Worm (Caenorhabditis elegans) whole organism, early embryonic: ENCODE data around the gene tbx-40.
"Not testable (repeated sequence)": the region's sequence is repeated elsewhere in the genome, so short reads cannot be mapped to it uniquely, and the experiment has no call there.

Experiments
- B0310.2 ChIP-seq: sonication (generic microtip); optimal IDR thresholded peaks from 2 replicates; lab custom pipeline; 2016; ENCODE audit warnings: mild to moderate bottlenecking, missing genetic modification characterization, missing compliant biosample characterization
- F13C5.2 ChIP-seq: sonication (generic microtip); optimal IDR thresholded peaks from 2 replicates; lab custom pipeline; 2017; ENCODE audit warnings: mild to moderate bottlenecking, missing genetic modification characterization, inconsistent platforms, missing compliant biosample characterization
- aly-1 ChIP-seq: sonication (generic microtip); optimal IDR thresholded peaks from 2 replicates; lab custom pipeline; 2016; ENCODE audit warnings: missing genetic modification characterization, missing compliant biosample characterization
- ama-1 ChIP-seq: fragments of 150-350 bp; optimal IDR thresholded peaks from 2 replicates; lab custom pipeline; 2014
- ceh-13 ChIP-seq: fragments of 200-800 bp; sonication (Bioruptor generic); optimal IDR thresholded peaks from 2 replicates; lab custom pipeline; 2018; ENCODE audit warnings: mild to moderate bottlenecking, missing genetic modification characterization, missing compliant biosample characterization
- ceh-36 ChIP-seq: sonication (generic microtip); optimal IDR thresholded peaks from 2 replicates; lab custom pipeline; 2016; ENCODE audit warnings: missing genetic modification characterization, inconsistent platforms, missing compliant biosample characterization
- ets-7 ChIP-seq: sonication (generic microtip); optimal IDR thresholded peaks from 2 replicates; lab custom pipeline; 2016; ENCODE audit warnings: missing genotype, missing genetic modification characterization, missing compliant biosample characterization
- flt-1 ChIP-seq: fragments of 200-800 bp; sonication (Bioruptor generic); IDR thresholded peaks from 2 replicates; pipeline ENCODE4 v1.3.6; 2022; ENCODE audit warnings: missing genetic modification characterization, missing compliant biosample characterization
- hmbx-1 ChIP-seq: sonication (generic microtip); optimal IDR thresholded peaks from 2 replicates; lab custom pipeline; 2016; ENCODE audit warnings: mild to moderate bottlenecking, missing genetic modification characterization, missing compliant biosample characterization
- hmg-4 ChIP-seq: fragments of 200-800 bp; sonication (Bioruptor generic); optimal IDR thresholded peaks from 2 replicates; lab custom pipeline; 2018; ENCODE audit warnings: mild to moderate bottlenecking, missing genetic modification characterization, missing compliant biosample characterization
- hnd-1 ChIP-seq: sonication (generic microtip); optimal IDR thresholded peaks from 2 replicates; lab custom pipeline; 2016; ENCODE audit warnings: missing genetic modification characterization, missing compliant biosample characterization
- pes-1 ChIP-seq: fragments of 200-800 bp; sonication (Bioruptor generic); IDR thresholded peaks from 2 replicates; pipeline ENCODE4 v1.3.6; 2022; ENCODE audit warnings: missing genetic modification reagents, missing genetic modification characterization, missing compliant biosample characterization
- scrt-1 ChIP-seq: fragments of 200-800 bp; sonication (Bioruptor generic); IDR thresholded peaks from 2 replicates; pipeline ENCODE4 v1.3.6; 2022; ENCODE audit warnings: missing genetic modification characterization, missing compliant biosample characterization
- sea-1 ChIP-seq: fragments of 200-800 bp; sonication (Bioruptor generic); conservative IDR thresholded peaks from 2 replicates; pipeline ENCODE4 v1.3.6; 2022; ENCODE audit warnings: missing genetic modification characterization, missing compliant biosample characterization
- tbx-11 ChIP-seq: fragments of 200-800 bp; sonication (Bioruptor generic); IDR thresholded peaks from 2 replicates; pipeline ENCODE4 v1.3.6; 2022; ENCODE audit warnings: missing genetic modification characterization, missing compliant biosample characterization
- tbx-37 ChIP-seq: fragments of 200-800 bp; sonication (Bioruptor generic); conservative IDR thresholded peaks from 2 replicates; pipeline ENCODE4 v1.3.6; 2022; ENCODE audit warnings: missing genetic modification reagents, missing genetic modification characterization, missing compliant biosample characterization
- tra-4 ChIP-seq: sonication (generic microtip); optimal IDR thresholded peaks from 2 replicates; lab custom pipeline; 2017; ENCODE audit warnings: missing genetic modification characterization, missing compliant biosample characterization

Gene tbx-40

DNA sequence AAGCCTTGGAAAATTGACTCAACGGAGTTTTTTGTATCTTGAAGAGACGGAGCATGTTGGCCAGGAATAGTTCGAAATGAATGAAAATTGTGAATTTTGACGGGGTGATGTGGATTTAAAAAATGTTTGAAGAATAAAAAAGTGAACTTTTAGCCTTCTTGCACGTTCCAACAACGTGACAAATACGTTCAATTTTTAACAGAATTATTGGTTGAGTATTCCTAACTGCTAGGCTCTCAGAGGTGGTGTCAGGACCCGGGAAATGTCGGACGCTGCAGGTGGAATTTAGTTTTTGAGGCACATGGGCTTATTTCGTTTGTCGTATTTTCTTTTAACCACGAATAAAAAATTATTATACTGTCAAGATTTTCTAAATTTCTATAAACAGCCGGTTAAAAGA lies 9.0 kb downstream of the tbx-40 start, which contains the start of gene Y73F8A.14:
Gene Y73F8A.14 (minus strand): TSS at position 101 of the 400 bp plus-strand sequence.
- TF ChIP-seq hmbx-1; hmg-4 (GFP tag; lab: Kevin White, UChicago); aly-1 (tag; lab: Kevin White, UChicago): not testable (repeated sequence)

DNA sequence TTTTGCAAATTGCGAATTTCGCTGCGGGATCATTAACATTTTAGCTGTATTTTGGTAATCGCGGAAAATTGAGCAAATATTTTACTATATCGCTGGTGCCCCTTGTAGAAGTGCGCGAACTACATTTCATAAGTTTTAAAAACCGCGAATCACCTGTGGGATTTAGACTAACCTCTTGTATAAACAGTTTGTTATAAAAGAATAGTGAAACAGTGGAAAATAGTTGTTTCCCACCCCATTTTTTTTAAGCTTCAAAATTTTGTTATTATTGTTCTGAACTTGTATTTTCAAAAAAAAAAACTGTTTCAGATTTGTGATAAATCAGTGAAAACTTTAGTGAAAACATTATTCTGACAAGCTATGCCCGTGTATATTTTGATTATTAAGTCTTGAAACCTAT lies 12.5 kb downstream of the tbx-40 start:
- no peak for TF ChIP-seq B0310.2 (tag; lab: Kevin White, UChicago)
- TF ChIP-seq hnd-1 (tag; lab: Kevin White, UChicago), result no peak
- no peak for TF ChIP-seq aly-1 (tag; lab: Kevin White, UChicago)
- no peak for TF ChIP-seq ceh-36
- TF ChIP-seq flt-1 (GFP tag; lab: Robert Waterston, UW), result no peak
- no peak for TF ChIP-seq pes-1 (GFP tag; lab: Robert Waterston, UW)
- no peak for TF ChIP-seq ceh-13

DNA sequence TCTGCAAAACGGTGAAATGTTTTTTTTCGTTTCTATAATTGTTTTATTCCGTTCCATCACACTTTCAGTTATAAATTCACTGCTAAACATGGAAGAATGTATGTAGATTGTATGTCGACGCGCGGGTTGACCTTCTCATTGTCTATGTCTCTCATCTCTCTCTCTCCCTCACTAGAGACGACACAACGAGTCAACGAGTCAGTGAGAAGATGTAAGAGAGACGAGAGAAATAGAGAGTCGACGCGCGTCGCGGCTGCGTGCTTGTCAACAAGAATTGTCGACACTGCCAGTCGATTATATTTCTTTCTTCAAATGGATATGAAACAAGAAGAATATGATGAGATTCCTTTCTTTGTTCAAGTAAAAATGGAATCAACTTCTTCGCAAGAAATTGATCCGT lies 16.0 kb downstream of the tbx-40 start, which contains the start of gene Y73F8A.13:
Gene Y73F8A.13 (plus strand): TSS at position 240 of the 400 bp plus-strand sequence.
- TF ChIP-seq tra-4 (no peak), ceh-36 (no peak), tbx-37 (no peak), F13C5.2 (tag; lab: Kevin White, UChicago) (no peak), hnd-1 (tag; lab: Kevin White, UChicago) (no peak)

DNA sequence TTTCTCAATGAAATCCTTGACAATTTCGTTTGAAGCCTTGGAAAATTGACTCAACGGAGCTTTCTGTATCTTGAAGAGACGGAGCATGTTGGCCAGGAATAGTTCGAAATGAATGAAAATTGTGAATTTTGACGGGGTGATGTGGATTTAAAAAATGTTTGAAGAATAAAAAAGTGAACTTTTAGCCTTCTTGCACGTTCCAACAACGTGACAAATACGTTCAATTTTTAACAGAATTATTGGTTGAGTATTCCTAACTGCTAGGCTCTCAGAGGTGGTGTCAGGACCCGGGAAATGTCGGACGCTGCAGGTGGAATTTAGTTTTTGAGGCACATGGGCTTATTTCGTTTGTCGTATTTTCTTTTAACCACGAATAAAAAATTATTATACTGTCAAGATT lies 16.4 kb downstream of the tbx-40 start, which contains the start of gene Y73F8A.12:
Gene Y73F8A.12 (minus strand): TSS at position 101 of the 400 bp plus-strand sequence.
- not testable (repeated sequence) for TF ChIP-seq sea-1; hnd-1 (tag; lab: Kevin White, UChicago); aly-1 (tag; lab: Kevin White, UChicago)

DNA sequence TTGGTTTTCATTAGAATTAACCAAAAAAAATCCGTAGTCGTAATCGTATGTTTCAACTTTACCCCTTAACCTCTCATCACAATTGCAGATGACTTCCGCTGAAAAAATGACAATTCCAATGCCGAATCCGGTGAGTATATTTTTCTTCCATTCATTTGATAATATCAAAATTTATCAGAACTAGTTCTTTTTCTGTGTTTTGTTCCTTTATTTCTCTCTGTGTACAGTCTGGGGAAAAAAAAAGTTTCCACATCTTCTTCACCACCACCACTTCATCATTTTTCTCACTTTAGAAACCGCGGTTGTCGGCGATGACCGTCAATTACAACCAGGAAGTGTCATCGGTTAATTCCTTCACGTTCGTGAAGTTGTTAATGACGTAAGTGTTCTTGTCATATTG lies 25.8 kb downstream of the tbx-40 start, which contains the start of gene best-21:
Gene best-21 (plus strand): TSS at position 301 of the 400 bp plus-strand sequence.
- TF ChIP-seq hmg-4 (GFP tag; lab: Kevin White, UChicago) (no peak), F13C5.2 (tag; lab: Kevin White, UChicago) (no peak), aly-1 (tag; lab: Kevin White, UChicago) (no peak), hnd-1 (tag; lab: Kevin White, UChicago) (no peak), ets-7 (tag; lab: Kevin White, UChicago) (no peak), flt-1 (GFP tag; lab: Robert Waterston, UW) (no peak), sea-1 (no peak), tbx-11 (no peak), B0310.2 (tag; lab: Kevin White, UChicago) (no peak), tbx-37 (no peak), ama-1 (no peak), pes-1 (GFP tag; lab: Robert Waterston, UW) (no peak)

DNA sequence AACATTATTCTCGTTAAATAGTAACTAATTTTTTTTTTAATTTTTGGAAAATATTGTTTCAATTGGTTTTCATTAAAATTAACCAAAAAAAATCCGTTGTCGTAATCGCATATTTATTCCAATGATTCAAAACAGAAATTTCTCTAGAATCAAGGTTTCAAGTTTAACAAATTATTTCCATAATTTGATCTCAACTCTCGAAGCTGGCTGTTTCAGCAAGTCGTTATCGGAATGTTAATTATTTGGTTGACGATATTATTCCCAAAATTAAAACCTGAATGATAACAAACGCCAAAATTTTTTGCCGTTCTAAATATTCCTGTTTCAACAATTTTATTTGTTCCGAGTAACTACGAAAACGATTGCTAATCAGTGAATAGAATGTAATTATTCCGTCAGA lies 28.0 kb downstream of the tbx-40 start:
- TF ChIP-seq tra-4 (no peak), ama-1 (no peak)

DNA sequence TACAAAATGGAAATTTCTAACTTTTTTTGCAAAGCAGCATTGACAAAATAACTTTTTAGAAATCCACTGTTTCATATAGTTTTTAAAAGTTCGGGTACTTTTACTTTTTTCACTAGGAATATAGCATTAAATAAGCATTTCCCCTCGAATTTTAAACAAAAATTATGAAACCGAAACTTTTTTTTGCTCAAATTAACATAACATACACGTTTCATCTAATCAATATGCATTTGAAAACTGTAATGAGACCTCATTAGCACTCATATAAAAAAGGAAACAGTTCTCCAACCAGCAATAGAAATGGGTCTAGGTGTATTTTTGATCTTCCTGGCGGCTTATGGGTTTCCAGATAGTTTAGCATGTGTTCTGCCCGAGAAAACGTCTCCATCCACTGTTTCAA lies 34.0 kb downstream of the tbx-40 start, which contains the start of gene Y73F8A.10:
Gene Y73F8A.10 (plus strand): TSS at position 301 of the 400 bp plus-strand sequence.
- TF ChIP-seq ceh-36 (no peak), F13C5.2 (tag; lab: Kevin White, UChicago) (no peak), hnd-1 (tag; lab: Kevin White, UChicago) (no peak)

DNA sequence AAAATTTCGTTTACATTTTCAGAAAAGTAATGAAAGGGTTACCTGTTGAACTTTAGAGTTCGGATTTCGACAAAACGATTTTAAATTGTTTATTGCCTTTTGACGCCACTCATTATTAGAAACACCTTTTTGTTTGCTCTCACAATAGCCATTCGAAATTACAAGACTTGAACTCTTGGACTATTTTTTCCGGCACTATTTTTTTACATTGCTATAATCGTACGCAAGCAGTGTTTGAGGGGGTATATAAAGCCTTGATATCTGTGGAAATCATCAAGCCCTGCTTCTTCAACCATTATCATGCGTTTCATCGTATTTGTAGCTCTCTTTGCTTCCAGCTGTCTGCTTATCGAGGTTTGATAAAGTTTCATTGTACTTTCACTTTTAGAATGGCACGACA lies 36.4 kb downstream of the tbx-40 start, which contains the start of gene pqn-91:
Gene pqn-91 (plus strand): TSS at position 301 of the 400 bp plus-strand sequence.
- TF ChIP-seq tra-4 (no peak), tbx-37 (no peak), scrt-1 (GFP tag; lab: Robert Waterston, UW) (no peak)

DNA sequence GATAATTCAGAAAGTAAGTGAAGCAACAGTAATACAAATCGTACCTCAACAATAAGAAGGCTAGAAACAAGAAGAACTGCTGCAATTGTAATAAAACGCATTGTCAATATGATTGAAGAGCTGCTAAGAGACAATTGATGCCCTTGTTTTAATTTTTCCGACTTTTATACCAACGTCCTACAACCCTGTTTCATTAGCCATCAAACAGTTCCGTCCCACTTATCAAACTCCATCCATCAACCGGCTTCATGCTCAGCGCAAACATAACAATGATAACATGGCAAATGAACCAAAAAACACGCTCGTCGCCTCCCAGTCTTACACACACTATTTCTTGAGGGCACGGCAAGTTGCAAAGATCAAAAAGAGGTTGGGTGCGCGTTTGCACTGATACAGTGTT lies 36.8 kb downstream of the tbx-40 start, which contains the start of gene pqn-90:
Gene pqn-90 (minus strand): TSS at position 101 of the 400 bp plus-strand sequence.
- TF ChIP-seq ets-7 (tag; lab: Kevin White, UChicago), result no peak
- no peak for TF ChIP-seq ceh-36
- TF ChIP-seq sea-1, result no peak
- no peak for TF ChIP-seq hmg-4 (GFP tag; lab: Kevin White, UChicago)
- TF ChIP-seq hnd-1 (tag; lab: Kevin White, UChicago), result no peak
- no peak for TF ChIP-seq flt-1 (GFP tag; lab: Robert Waterston, UW)
- no peak for TF ChIP-seq pes-1 (GFP tag; lab: Robert Waterston, UW)
- no peak for TF ChIP-seq F13C5.2 (tag; lab: Kevin White, UChicago)
- TF ChIP-seq tbx-11, result no peak
- no peak for TF ChIP-seq ceh-13
- no peak for TF ChIP-seq B0310.2 (tag; lab: Kevin White, UChicago)
- TF ChIP-seq tra-4, result no peak
- TF ChIP-seq ama-1, result no peak
- no peak for TF ChIP-seq tbx-37
- no peak for TF ChIP-seq aly-1 (tag; lab: Kevin White, UChicago)
- no peak for TF ChIP-seq scrt-1 (GFP tag; lab: Robert Waterston, UW)
- no peak for TF ChIP-seq hmbx-1

DNA sequence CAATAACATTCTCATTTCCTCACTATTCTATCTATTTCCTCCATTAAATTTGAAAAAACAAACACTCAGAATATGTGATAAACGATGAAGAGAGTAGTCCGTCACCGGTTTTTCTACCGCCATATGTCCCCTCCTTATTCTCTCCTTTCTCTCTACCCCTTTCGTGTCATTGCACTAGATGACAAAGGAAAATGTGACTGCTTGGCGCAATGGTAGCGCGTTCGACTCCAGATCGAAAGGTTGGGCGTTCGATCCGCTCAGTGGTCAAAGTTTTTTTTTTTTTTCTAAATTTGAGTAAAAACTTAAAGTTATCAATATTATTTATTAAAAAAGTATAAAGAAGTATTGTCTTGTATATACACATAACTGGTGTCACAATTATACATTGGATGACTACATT lies 38.5 kb downstream of the tbx-40 start:
- TF ChIP-seq ceh-13 (peak; percentile 39), tbx-11 (peak; percentile 84), pes-1 (GFP tag; lab: Robert Waterston, UW) (peak; percentile 87), hnd-1 (tag; lab: Kevin White, UChicago) (peak; percentile 54), tbx-37 (peak; percentile 84), sea-1 (peak; percentile 78), aly-1 (tag; lab: Kevin White, UChicago) (no peak), flt-1 (GFP tag; lab: Robert Waterston, UW) (peak; percentile 85), scrt-1 (GFP tag; lab: Robert Waterston, UW) (peak; percentile 84), hmbx-1 (no peak), hmg-4 (GFP tag; lab: Kevin White, UChicago) (no peak)
